Worm (Caenorhabditis elegans) whole organism, midembryonic: ENCODE data around the gene snb-6.

Experiments
- T22C8.4 ChIP-seq: fragments of 200-800 bp; sonication (Bioruptor generic); IDR thresholded peaks from 2 replicates; pipeline ENCODE4 v1.3.6; 2022; ENCODE audit warnings: missing genetic modification characterization, missing compliant biosample characterization
- cog-1 ChIP-seq: sonication (generic microtip); optimal IDR thresholded peaks from 2 replicates; lab custom pipeline; 2016; ENCODE audit warnings: missing genetic modification characterization, missing compliant biosample characterization
- flt-1 ChIP-seq: fragments of 200-800 bp; sonication (Bioruptor generic); IDR thresholded peaks from 2 replicates; pipeline ENCODE4 v1.3.6; 2022; ENCODE audit warnings: missing genetic modification characterization, missing compliant biosample characterization
- klf-2 ChIP-seq: fragments of 200-800 bp; sonication (Bioruptor generic); conservative IDR thresholded peaks from 2 replicates; pipeline ENCODE4 v1.3.6; 2022; ENCODE audit warnings: missing genetic modification reagents, missing genetic modification characterization, missing compliant biosample characterization
- med-1 ChIP-seq: sonication (generic microtip); optimal IDR thresholded peaks from 2 replicates; lab custom pipeline; 2017; ENCODE audit warnings: missing genetic modification characterization, mild to moderate bottlenecking, missing compliant biosample characterization, antibody characterized with exemption, missing genetic modification reagents; ENCODE audit not compliant: insufficient read depth
- ref-1 ChIP-seq: fragments of 200-800 bp; sonication (Bioruptor generic); conservative IDR thresholded peaks from 2 replicates; pipeline ENCODE4 v1.3.6; 2022; ENCODE audit warnings: missing genetic modification reagents, missing genetic modification characterization, missing compliant biosample characterization
- tab-1 ChIP-seq: fragments of 200-800 bp; sonication (Bioruptor generic); IDR thresholded peaks from 2 replicates; pipeline ENCODE4 v1.3.6; 2022; ENCODE audit warnings: missing genetic modification characterization, missing compliant biosample characterization
- ztf-23 ChIP-seq: fragments of 200-800 bp; sonication (Bioruptor generic); IDR thresholded peaks from 2 replicates; pipeline ENCODE4 v1.3.6; 2022; ENCODE audit warnings: missing genetic modification reagents, missing genetic modification characterization, missing compliant biosample characterization
- ztf-29 ChIP-seq: fragments of 200-800 bp; sonication (Bioruptor generic); IDR thresholded peaks from 2 replicates; pipeline ENCODE4 v1.3.6; 2022; ENCODE audit warnings: missing genetic modification reagents, missing genetic modification characterization, missing compliant biosample characterization

snb-6 gene

ce11 chrII:8820126-8820972, 39.1 kb downstream of the snb-6 start:
- TF ChIP-seq med-1 (GFP tag; lab: Kevin White, UChicago) (no peak), flt-1 (GFP tag; lab: Robert Waterston, UW) (no peak), T22C8.4 (GFP tag; lab: Robert Waterston, UW) (no peak), cog-1 (tag; lab: Kevin White, UChicago) (no peak), klf-2 (GFP tag; lab: Robert Waterston, UW) (no peak), tab-1 (no peak), ztf-29 (GFP tag; lab: Robert Waterston, UW) (no peak), ztf-23 (GFP tag; lab: Robert Waterston, UW) (no peak), ref-1 (GFP tag; lab: Robert Waterston, UW) (no peak)

ce11 chrII:8818978-8819896, 40.3 kb downstream of the snb-6 start, which contains the start of gene F46C5.10:
Gene F46C5.10, minus strand, starts transcription at chrII:8819028.
- TF ChIP-seq ref-1 (GFP tag; lab: Robert Waterston, UW) (no peak), ztf-29 (GFP tag; lab: Robert Waterston, UW) (no peak), tab-1 (no peak), cog-1 (tag; lab: Kevin White, UChicago) (no peak), flt-1 (GFP tag; lab: Robert Waterston, UW) (no peak), klf-2 (GFP tag; lab: Robert Waterston, UW) (no peak), T22C8.4 (GFP tag; lab: Robert Waterston, UW) (no peak), med-1 (GFP tag; lab: Kevin White, UChicago) (no peak), ztf-23 (GFP tag; lab: Robert Waterston, UW) (no peak)

ce11 chrII:8818257-8818656, 41.2 kb downstream of the snb-6 start:
- no peak for TF ChIP-seq ztf-23 (GFP tag; lab: Robert Waterston, UW)
- no peak for TF ChIP-seq med-1 (GFP tag; lab: Kevin White, UChicago)
- TF ChIP-seq ztf-29 (GFP tag; lab: Robert Waterston, UW) = no peak
- TF ChIP-seq T22C8.4 (GFP tag; lab: Robert Waterston, UW) = no peak
- no peak for TF ChIP-seq flt-1 (GFP tag; lab: Robert Waterston, UW)
- no peak for TF ChIP-seq cog-1 (tag; lab: Kevin White, UChicago)
- TF ChIP-seq ref-1 (GFP tag; lab: Robert Waterston, UW) = no peak
- no peak for TF ChIP-seq klf-2 (GFP tag; lab: Robert Waterston, UW)
- TF ChIP-seq tab-1 = no peak

- TF ChIP-seq flt-1 (GFP tag; lab: Robert Waterston, UW) = no peak
- TF ChIP-seq tab-1 = no peak
- no peak for TF ChIP-seq med-1 (GFP tag; lab: Kevin White, UChicago)
- TF ChIP-seq cog-1 (tag; lab: Kevin White, UChicago) = no peak
- no peak for TF ChIP-seq T22C8.4 (GFP tag; lab: Robert Waterston, UW)
- TF ChIP-seq ztf-29 (GFP tag; lab: Robert Waterston, UW) = no peak
- TF ChIP-seq ztf-23 (GFP tag; lab: Robert Waterston, UW) = no peak
- no peak for TF ChIP-seq klf-2 (GFP tag; lab: Robert Waterston, UW)
- no peak for TF ChIP-seq ref-1 (GFP tag; lab: Robert Waterston, UW)
These were observed 42.3 kb downstream of the snb-6 start for ce11 chrII:8817225-8817624.

DNA sequence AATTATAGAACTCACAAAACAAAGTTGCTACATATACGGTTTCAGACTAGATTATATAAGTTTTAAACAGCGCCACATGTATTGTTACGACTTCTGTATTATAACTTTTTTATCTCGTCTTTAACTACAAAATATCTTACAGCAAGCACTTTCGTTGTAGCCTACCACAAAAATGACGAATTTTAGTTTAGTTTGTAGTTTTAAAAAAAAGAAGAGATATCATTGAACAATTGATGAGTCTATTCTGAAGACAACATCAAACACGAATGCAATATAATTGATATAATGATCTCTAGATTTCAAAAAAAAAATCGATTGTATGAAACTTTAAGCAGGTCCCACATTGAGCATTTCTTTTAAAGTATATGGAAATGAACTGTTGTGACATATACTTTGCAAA, 45.3 kb downstream of the snb-6 start:
- TF ChIP-seq ztf-29 (GFP tag; lab: Robert Waterston, UW) = no peak
- TF ChIP-seq ref-1 (GFP tag; lab: Robert Waterston, UW) = no peak
- no peak for TF ChIP-seq ztf-23 (GFP tag; lab: Robert Waterston, UW)
- TF ChIP-seq tab-1 = no peak
- TF ChIP-seq klf-2 (GFP tag; lab: Robert Waterston, UW) = no peak
- TF ChIP-seq T22C8.4 (GFP tag; lab: Robert Waterston, UW) = no peak
- no peak for TF ChIP-seq flt-1 (GFP tag; lab: Robert Waterston, UW)
- no peak for TF ChIP-seq cog-1 (tag; lab: Kevin White, UChicago)
- TF ChIP-seq med-1 (GFP tag; lab: Kevin White, UChicago) = no peak

- TF ChIP-seq med-1 (GFP tag; lab: Kevin White, UChicago) = no peak
- no peak for TF ChIP-seq klf-2 (GFP tag; lab: Robert Waterston, UW)
- TF ChIP-seq flt-1 (GFP tag; lab: Robert Waterston, UW) = no peak
- no peak for TF ChIP-seq ztf-23 (GFP tag; lab: Robert Waterston, UW)
- TF ChIP-seq ref-1 (GFP tag; lab: Robert Waterston, UW) = no peak
- TF ChIP-seq cog-1 (tag; lab: Kevin White, UChicago) = no peak
- TF ChIP-seq tab-1 = no peak
- TF ChIP-seq T22C8.4 (GFP tag; lab: Robert Waterston, UW) = no peak
- TF ChIP-seq ztf-29 (GFP tag; lab: Robert Waterston, UW) = no peak
These were observed 45.8 kb downstream of the snb-6 start for ce11 chrII:8813659-8814058.

ce11 chrII:8812346-8812745, 47.1 kb downstream of the snb-6 start:
- TF ChIP-seq klf-2 (GFP tag; lab: Robert Waterston, UW) (no peak), ztf-23 (GFP tag; lab: Robert Waterston, UW) (no peak), cog-1 (tag; lab: Kevin White, UChicago) (no peak)

DNA sequence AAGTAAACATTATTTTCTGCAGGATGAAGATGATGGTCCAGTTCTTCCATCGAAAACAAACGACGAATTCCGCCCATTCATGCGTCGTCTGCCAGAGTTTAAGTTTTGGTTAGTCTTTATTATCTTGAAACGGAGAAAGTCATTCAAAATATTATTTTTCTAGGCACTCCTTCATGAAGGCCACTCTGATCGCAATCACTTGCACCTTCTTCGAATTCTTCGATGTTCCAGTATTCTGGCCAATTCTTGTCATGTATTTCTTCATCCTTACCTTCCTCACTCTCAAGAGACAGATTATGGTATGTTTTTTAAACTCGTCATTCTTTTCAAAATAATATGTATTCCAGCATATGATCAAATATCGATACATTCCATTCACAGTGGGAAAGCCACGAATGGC, 47.7 kb downstream of the snb-6 start:
- TF ChIP-seq klf-2 (GFP tag; lab: Robert Waterston, UW) (no peak), ztf-23 (GFP tag; lab: Robert Waterston, UW) (no peak), tab-1 (no peak), ref-1 (GFP tag; lab: Robert Waterston, UW) (no peak), med-1 (GFP tag; lab: Kevin White, UChicago) (no peak)
